Fruit fly (Drosophila melanogaster) whole organism, embryonic: ENCODE measurements around the gene Cap-H2.

Experiments used
- Abd-B ChIP-seq: fragments of 200-800 bp; sonication (Bioruptor generic); optimal IDR thresholded peaks from 2 replicates; lab custom pipeline; 2018; ENCODE audit warnings: missing biosample characterization, mild to moderate bottlenecking, missing genetic modification characterization, moderate library complexity
- Blimp-1 ChIP-seq: fragments of 200-800 bp; sonication (Bioruptor generic); optimal IDR thresholded peaks from 3 replicates; lab custom pipeline; 2018; ENCODE audit warnings: missing biosample characterization, missing genetic modification characterization, mild to moderate bottlenecking, moderate library complexity, missing genetic modification reagents
- Bteb2 ChIP-seq: fragments of 200-800 bp; sonication (Bioruptor generic); optimal IDR thresholded peaks from 2 replicates; lab custom pipeline; 2016; ENCODE audit warnings: missing biosample characterization, missing genetic modification characterization
- CG10565 ChIP-seq: fragments of 200-800 bp; sonication (Bioruptor generic); optimal IDR thresholded peaks from 3 replicates; lab custom pipeline; 2016; ENCODE audit warnings: missing biosample characterization, mild to moderate bottlenecking, missing genetic modification characterization
- CG12104 ChIP-seq: fragments of 200-800 bp; sonication (Bioruptor generic); optimal IDR thresholded peaks from 3 replicates; lab custom pipeline; 2016; ENCODE audit warnings: missing biosample characterization, missing genetic modification characterization
- CG12155 ChIP-seq: fragments of 200-800 bp; sonication (Bioruptor generic); optimal IDR thresholded peaks from 3 replicates; lab custom pipeline; 2016; ENCODE audit warnings: missing biosample characterization, missing genetic modification characterization
- CG12299 ChIP-seq: fragments of 200-800 bp; sonication (Bioruptor generic); optimal IDR thresholded peaks from 2 replicates; lab custom pipeline; 2018; ENCODE audit warnings: missing biosample characterization, mild to moderate bottlenecking, missing genetic modification characterization
- CG18599 ChIP-seq: fragments of 200-800 bp; sonication (Bioruptor generic); optimal IDR thresholded peaks from 3 replicates; lab custom pipeline; 2017; ENCODE audit warnings: missing biosample characterization, missing genetic modification characterization, mild to moderate bottlenecking, moderate library complexity, missing genetic modification reagents
- CG2120 ChIP-seq: fragments of 200-800 bp; sonication (Bioruptor generic); optimal IDR thresholded peaks from 3 replicates; lab custom pipeline; 2016; ENCODE audit warnings: missing biosample characterization, missing genetic modification characterization
- CG31224 ChIP-seq: fragments of 200-800 bp; sonication (Bioruptor generic); IDR thresholded peaks from 2 replicates; pipeline ENCODE4 v1.3.6; 2022; ENCODE audit warnings: missing biosample characterization, missing genetic modification characterization
- CG32532 ChIP-seq: fragments of 200-800 bp; sonication (Bioruptor generic); IDR thresholded peaks from 2 replicates; pipeline ENCODE4 v1.3.6; 2022; ENCODE audit warnings: missing biosample characterization, missing genetic modification characterization
- CG33213 ChIP-seq: fragments of 200-800 bp; sonication (Bioruptor generic); optimal IDR thresholded peaks from 3 replicates; lab custom pipeline; 2016; ENCODE audit warnings: missing biosample characterization, missing genetic modification characterization
- CG3838 ChIP-seq: fragments of 200-800 bp; sonication (Bioruptor generic); optimal IDR thresholded peaks from 3 replicates; lab custom pipeline; 2016; ENCODE audit warnings: missing biosample characterization, missing genetic modification characterization
- CG43689 ChIP-seq: fragments of 200-800 bp; sonication (Bioruptor generic); IDR thresholded peaks from 2 replicates; pipeline ENCODE4 v1.3.6; 2022; ENCODE audit warnings: missing biosample characterization, missing genetic modification characterization
- CG4707 ChIP-seq: fragments of 200-800 bp; sonication (Bioruptor generic); optimal IDR thresholded peaks from 2 replicates; lab custom pipeline; 2018; ENCODE audit warnings: missing biosample characterization, mild to moderate bottlenecking, missing genetic modification characterization, moderate library complexity
- CG4854 ChIP-seq: fragments of 200-800 bp; sonication (Bioruptor generic); optimal IDR thresholded peaks from 2 replicates; lab custom pipeline; 2016; ENCODE audit warnings: missing biosample characterization, missing genetic modification characterization, inconsistent platforms
- CG7928 ChIP-seq: fragments of 200-800 bp; sonication (Bioruptor generic); optimal IDR thresholded peaks from 2 replicates; lab custom pipeline; 2017; ENCODE audit warnings: missing biosample characterization, mild to moderate bottlenecking, missing genetic modification characterization
- CG7963 ChIP-seq: fragments of 200-800 bp; sonication (Bioruptor generic); IDR thresholded peaks from 3 replicates; pipeline ENCODE4 v1.3.6; 2022; ENCODE audit warnings: missing biosample characterization, missing genetic modification characterization; ENCODE audit not compliant: partially characterized antibody
- CG9797 ChIP-seq: fragments of 200-800 bp; sonication (Bioruptor generic); optimal IDR thresholded peaks from 3 replicates; lab custom pipeline; 2018; ENCODE audit warnings: missing biosample characterization, mild to moderate bottlenecking, missing genetic modification characterization
- CG9817 ChIP-seq: fragments of 200-800 bp; sonication (Bioruptor generic); optimal IDR thresholded peaks from 2 replicates; lab custom pipeline; 2018; ENCODE audit warnings: missing biosample characterization, mild to moderate bottlenecking, missing genetic modification characterization, moderate library complexity
- CHES-1-like ChIP-seq: fragments of 200-800 bp; sonication (Bioruptor generic); optimal IDR thresholded peaks from 2 replicates; lab custom pipeline; 2016; ENCODE audit warnings: missing biosample characterization, missing genetic modification characterization
- CTCF ChIP-seq: fragments of 200-800 bp; sonication (Bioruptor generic); optimal IDR thresholded peaks from 2 replicates; lab custom pipeline; 2017; ENCODE audit warnings: missing biosample characterization, mild to moderate bottlenecking, missing genetic modification characterization, moderate library complexity
- Dfd ChIP-seq, 2 experiments: fragments of >200 bp; optimal IDR thresholded peaks; 2 replicates each; lab custom pipeline; 2017; ENCODE audit warnings: missing biosample characterization in 2 of 2, missing genetic modification characterization in 2 of 2
- Dip2 ChIP-seq: fragments of 200-800 bp; sonication (Bioruptor generic); IDR thresholded peaks from 2 replicates; pipeline ENCODE4 v1.3.6; 2022; ENCODE audit warnings: missing biosample characterization, missing genetic modification characterization
- Doc3 ChIP-seq: fragments of 200-800 bp; sonication (Bioruptor generic); IDR thresholded peaks from 3 replicates; pipeline ENCODE4 v1.3.6; 2022; ENCODE audit warnings: missing biosample characterization, missing genetic modification characterization; ENCODE audit not compliant: partially characterized antibody
- E2f1 ChIP-seq: fragments of 200-800 bp; sonication (Bioruptor generic); IDR thresholded peaks from 2 replicates; pipeline ENCODE4 v1.3.6; 2022; ENCODE audit warnings: missing biosample characterization, missing genetic modification characterization
- E2f2 ChIP-seq: fragments of 200-800 bp; sonication (Bioruptor generic); IDR thresholded peaks from 2 replicates; pipeline ENCODE4 v1.3.6; 2022; ENCODE audit warnings: missing biosample characterization, missing genetic modification characterization
- Max ChIP-seq: fragments of 200-800 bp; sonication (Bioruptor generic); optimal IDR thresholded peaks from 2 replicates; lab custom pipeline; 2016; ENCODE audit warnings: missing biosample characterization, mild to moderate bottlenecking, missing genetic modification characterization
- NfI ChIP-seq: fragments of 200-800 bp; sonication (Bioruptor generic); optimal IDR thresholded peaks from 3 replicates; lab custom pipeline; 2018; ENCODE audit warnings: missing biosample characterization, mild to moderate bottlenecking, missing genetic modification characterization, moderate library complexity
- Optix ChIP-seq: fragments of 200-800 bp; sonication (Bioruptor generic); IDR thresholded peaks from 3 replicates; pipeline ENCODE4 v1.3.6; 2022; ENCODE audit warnings: missing biosample characterization, missing genetic modification characterization
- Taf1 ChIP-seq: fragments of 200-800 bp; sonication (Bioruptor generic); IDR thresholded peaks from 2 replicates; pipeline ENCODE4 v1.3.6; 2022; ENCODE audit warnings: missing biosample characterization, missing genetic modification characterization
- Xbp1 ChIP-seq: fragments of 200-800 bp; sonication (Bioruptor generic); optimal IDR thresholded peaks from 3 replicates; lab custom pipeline; 2016; ENCODE audit warnings: missing biosample characterization, mild to moderate bottlenecking, missing genetic modification characterization
- abd-A ChIP-seq: fragments of 200-800 bp; sonication (Bioruptor generic); optimal IDR thresholded peaks from 3 replicates; lab custom pipeline; 2019; ENCODE audit warnings: missing biosample characterization, mild to moderate bottlenecking, missing genetic modification characterization, moderate library complexity
- amos ChIP-seq: fragments of 200-800 bp; sonication (Bioruptor generic); IDR thresholded peaks from 2 replicates; pipeline ENCODE4 v1.3.6; 2022; ENCODE audit warnings: missing biosample characterization, missing genetic modification characterization; ENCODE audit not compliant: partially characterized antibody
- bcd ChIP-seq: fragments of 200-800 bp; sonication (Bioruptor generic); optimal IDR thresholded peaks from 2 replicates; lab custom pipeline; 2017; ENCODE audit warnings: missing biosample characterization, mild to moderate bottlenecking, missing genetic modification characterization
- chinmo ChIP-seq: fragments of 200-800 bp; sonication (Bioruptor generic); IDR thresholded peaks from 4 replicates; pipeline ENCODE4 v1.3.6; 2022; ENCODE audit warnings: missing biosample characterization, missing genetic modification characterization; ENCODE audit not compliant: partially characterized antibody
- chm ChIP-seq: fragments of 200-800 bp; sonication (Bioruptor generic); IDR thresholded peaks from 2 replicates; pipeline ENCODE4 v1.3.6; 2022; ENCODE audit warnings: missing biosample characterization, missing genetic modification characterization
- dpn ChIP-seq, 2 experiments: fragments of 200-800 bp; sonication (Bioruptor generic); optimal IDR thresholded peaks; 3 replicates each; lab custom pipeline; 2016; ENCODE audit warnings: missing biosample characterization in 2 of 2, missing genetic modification characterization in 2 of 2
- emc ChIP-seq: fragments of 200-800 bp; sonication (Bioruptor generic); optimal IDR thresholded peaks from 2 replicates; lab custom pipeline; 2016; ENCODE audit warnings: missing biosample characterization, missing genetic modification characterization
- fu2 ChIP-seq: fragments of 200-800 bp; sonication (Bioruptor generic); optimal IDR thresholded peaks from 2 replicates; lab custom pipeline; 2016; ENCODE audit warnings: missing biosample characterization, missing genetic modification characterization
- gcm2 ChIP-seq: fragments of 200-800 bp; sonication (Bioruptor generic); optimal IDR thresholded peaks from 2 replicates; lab custom pipeline; 2016; ENCODE audit warnings: missing biosample characterization, missing genetic modification characterization
- odd ChIP-seq: fragments of 200-800 bp; sonication (Bioruptor generic); optimal IDR thresholded peaks from 2 replicates; lab custom pipeline; 2017; ENCODE audit warnings: missing biosample characterization, mild to moderate bottlenecking, missing genetic modification characterization
- otp ChIP-seq: fragments of 200-800 bp; sonication (Bioruptor generic); IDR thresholded peaks from 3 replicates; pipeline ENCODE4, ENCODE4 v1.3.6; 2022; ENCODE audit warnings: missing biosample characterization, missing genetic modification characterization
- pnt ChIP-seq: fragments of 200-800 bp; sonication (Bioruptor generic); optimal IDR thresholded peaks from 3 replicates; lab custom pipeline; 2016; ENCODE audit warnings: missing biosample characterization, missing genetic modification characterization
- row ChIP-seq: fragments of 200-800 bp; sonication (Bioruptor generic); IDR thresholded peaks from 3 replicates; pipeline ENCODE4 v1.3.6; 2022; ENCODE audit warnings: missing biosample characterization, missing genetic modification characterization
- sd ChIP-seq: fragments of 200-800 bp; sonication (Bioruptor generic); optimal IDR thresholded peaks from 3 replicates; lab custom pipeline; 2018; ENCODE audit warnings: missing biosample characterization, mild to moderate bottlenecking, missing genetic modification characterization, moderate library complexity
- tap ChIP-seq: fragments of 200-800 bp; optimal IDR thresholded peaks from 3 replicates; lab custom pipeline; 2019; ENCODE audit warnings: missing biosample characterization, mild to moderate bottlenecking, missing genetic modification characterization, moderate library complexity
- tup ChIP-seq: fragments of 200-800 bp; sonication (Bioruptor generic); optimal IDR thresholded peaks from 2 replicates; lab custom pipeline; 2016; ENCODE audit warnings: missing biosample characterization, mild to moderate bottlenecking, missing genetic modification characterization, moderate library complexity
- twi ChIP-seq: fragments of 200-800 bp; optimal IDR thresholded peaks from 2 replicates; lab custom pipeline; 2019; ENCODE audit warnings: missing biosample characterization, mild to moderate bottlenecking, missing genetic modification characterization, moderate library complexity
- usp ChIP-seq: fragments of >200 bp; optimal IDR thresholded peaks from 2 replicates; lab custom pipeline; 2017; ENCODE audit warnings: missing biosample characterization, missing genetic modification characterization
- yki ChIP-seq: fragments of >200 bp; optimal IDR thresholded peaks from 3 replicates; lab custom pipeline; 2018
- zfh2 ChIP-seq: fragments of 200-800 bp; sonication (Bioruptor generic); optimal IDR thresholded peaks from 2 replicates; lab custom pipeline; 2016; ENCODE audit warnings: missing biosample characterization, missing genetic modification characterization

The Cap-H2 gene

DNA sequence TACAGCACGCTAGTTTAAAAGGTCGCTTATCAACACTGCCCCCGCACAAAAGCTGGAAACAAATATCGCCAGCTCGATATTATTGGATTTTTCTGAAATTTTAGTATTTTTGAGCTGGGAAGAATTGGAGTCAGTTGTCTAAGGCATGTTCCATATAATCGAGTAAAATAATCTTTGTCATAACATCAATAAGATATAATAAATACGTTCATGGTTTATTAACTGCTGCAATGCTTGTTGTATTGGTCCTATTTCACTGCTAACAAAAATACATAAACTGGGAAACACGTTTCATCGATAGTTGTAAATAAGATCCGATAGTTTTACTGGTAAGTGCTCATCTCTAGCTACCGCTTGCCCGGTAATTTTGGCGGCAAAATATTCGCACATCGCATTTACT is 27.1 kb downstream of the Cap-H2 start, which contains the start of the genes Art1 and Mcm5 (continued):
- TF ChIP-seq otp (no peak), usp (GFP tag; lab: Kevin White, UChicago) (no peak), CG4707 (GFP tag; lab: Kevin White, UChicago) (no peak), Blimp-1 (GFP tag; lab: Kevin White, UChicago) (no peak), CG32532 (GFP tag; lab: Robert Waterston, UW) (peak; percentile 12; the same call in 1 of the 2 replicates), zfh2 (peak; percentile 77), chm (GFP tag; lab: Robert Waterston, UW) (no peak), CG12155 (GFP tag; lab: Kevin White, UChicago) (peak; percentile 61), fu2 (GFP tag; lab: Kevin White, UChicago) (peak; percentile 34), bcd (GFP tag; lab: Kevin White, UChicago) (peak; percentile 11), E2f1 (GFP tag; lab: Robert Waterston, UW) (peak; percentile 74), CG31224 (no peak), CG4854 (GFP tag; lab: Kevin White, UChicago) (peak; percentile 46), E2f2 (GFP tag; lab: Robert Waterston, UW) (peak; percentile 77), CG12299 (no peak), CG7963 (peak; percentile 71; the same call in 1 of the 3 replicates), CG7928 (GFP tag; lab: Kevin White, UChicago) (no peak), CG9817 (tag; lab: Kevin White, UChicago) (peak; percentile 45), row (GFP tag; lab: Robert Waterston, UW) (peak; percentile 83), gcm2 (GFP tag; lab: Kevin White, UChicago) (no peak), Abd-B (peak; percentile 51), CG12104 (GFP tag; lab: Kevin White, UChicago) (peak; percentile 30), Xbp1 (GFP tag; lab: Kevin White, UChicago) (peak; percentile 62), dpn (GFP tag; optimal IDR thresholded peaks at IDR 0.05; lab: Kevin White, UChicago) (peak; percentile 56 to 61), CG18599 (peak; percentile 17), Max (GFP tag; lab: Kevin White, UChicago) (peak; percentile 83), CG9797 (GFP tag; lab: Kevin White, UChicago) (peak; percentile 89), emc (GFP tag; lab: Kevin White, UChicago) (no peak), amos (GFP tag; lab: Robert Waterston, UW) (peak; percentile 86), tup (no peak), Taf1 (GFP tag; lab: Robert Waterston, UW) (no peak), CG43689 (GFP tag; lab: Robert Waterston, UW) (no peak), CG2120 (GFP tag; lab: Kevin White, UChicago) (peak; percentile 68), CG3838 (GFP tag; lab: Kevin White, UChicago) (no peak), CG33213 (GFP tag; lab: Kevin White, UChicago) (peak; percentile 25), pnt (GFP tag; lab: Kevin White, UChicago) (no peak), Dip2 (GFP tag; lab: Robert Waterston, UW) (no peak), Optix (no peak), Doc3 (peak; percentile 96), sd (tag; lab: Kevin White, UChicago) (peak; percentile 16), Bteb2 (peak; percentile 50), CTCF (GFP tag; lab: Kevin White, UChicago) (peak; percentile 39), yki (lab: Kevin White, UChicago) (no peak), Dfd (GFP tag; optimal IDR thresholded peaks at IDR 0.05; lab: Kevin White, UChicago) (no peak), NfI (peak; percentile 33), CG10565 (GFP tag; lab: Kevin White, UChicago) (no peak), CHES-1-like (GFP tag; lab: Kevin White, UChicago) (peak; percentile 74), abd-A (tag; lab: Kevin White, UChicago) (no peak), odd (no peak), chinmo (GFP tag; lab: Robert Waterston, UW) (0 out of 4 replicates have a peak, but pooled peaks have one; percentile 73), twi (tag; lab: Kevin White, UChicago) (peak; percentile 22), tap (no peak)
